Worm (Caenorhabditis elegans): Measurements from ENCODE around the gene ptp-4A2.
A peak's percentile ranks its signal among the peaks of the same experiment; 100 is the strongest.

Gene ptp-4A2

DNA sequence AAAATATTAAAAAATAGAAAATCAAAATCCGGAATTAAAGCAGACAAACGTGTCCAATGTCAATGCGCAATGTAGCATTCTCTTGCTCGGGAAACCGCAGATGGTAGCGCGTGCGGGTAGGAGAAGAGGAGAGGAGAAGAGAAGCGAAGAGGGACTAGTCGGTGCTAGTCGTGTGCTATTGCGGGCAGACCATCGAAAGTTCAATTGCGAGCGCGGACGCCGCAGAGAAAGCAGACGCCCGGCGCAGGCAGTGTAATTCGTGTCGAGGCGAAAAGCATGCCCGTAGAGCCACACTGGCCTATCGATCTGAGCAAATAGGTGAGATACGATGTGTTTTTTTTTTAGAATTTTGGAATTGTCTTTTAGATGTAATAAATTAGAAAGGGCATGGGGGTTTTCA, 2.6 kb upstream of the ptp-4A2 start:
- TF ChIP-seq egl-13 (tag; optimal IDR thresholded peaks at IDR 0.05) (peak; percentile 19), jun-1 (tag; optimal IDR thresholded peaks at IDR 0.05) (peak; percentile 47), lin-14 (GFP tag; optimal IDR thresholded peaks at IDR 0.05) (peak; percentile 84), hpl-2 (GFP tag; optimal IDR thresholded peaks at IDR 0.05) (no peak), snpc-4 (tag; optimal IDR thresholded peaks at IDR 0.05) (no peak), pag-3 (tag; optimal IDR thresholded peaks at IDR 0.05; ENCODE audit: borderline replicate concordance, insufficient read depth) (no peak), ceh-88 (GFP tag; IDR thresholded peaks at IDR 0.05) (no peak), unc-86 (tag; optimal IDR thresholded peaks at IDR 0.05) (peak; percentile 41), F16B12.6 (tag; optimal IDR thresholded peaks at IDR 0.05) (no peak), nhr-77 (tag; optimal IDR thresholded peaks at IDR 0.05) (peak; percentile 30), elt-2 (tag; optimal IDR thresholded peaks at IDR 0.05) (peak; percentile 19), Y116A8C.19 (tag; optimal IDR thresholded peaks at IDR 0.05; ENCODE audit: borderline replicate concordance) (no peak), fkh-10 (GFP tag; optimal IDR thresholded peaks at IDR 0.05) (peak; percentile 9), ceh-90 (tag; optimal IDR thresholded peaks at IDR 0.05) (no peak), ceh-82 (tag; optimal IDR thresholded peaks at IDR 0.05) (peak; percentile 3 to 67 (median 43)), lsy-2 (tag; optimal IDR thresholded peaks at IDR 0.05) (peak in 1 of 2 experiments; percentile 44), lin-35 (GFP tag; optimal IDR thresholded peaks at IDR 0.05) (peak in 1 of 2 experiments; percentile 26), mab-9 (GFP tag; IDR thresholded peaks at IDR 0.05) (0 out of 2 replicates have a peak, but pooled peaks have one; percentile 25), ceh-8 (GFP tag; optimal IDR thresholded peaks at IDR 0.05) (peak; percentile 50), mef-2 (tag; optimal IDR thresholded peaks at IDR 0.05) (no peak), snu-23 (GFP tag; optimal IDR thresholded peaks at IDR 0.05) (peak; percentile 57), swsn-7 (tag; optimal IDR thresholded peaks at IDR 0.05) (peak; percentile 59), nhr-47 (tag; optimal IDR thresholded peaks at IDR 0.05) (peak; percentile 48), ztf-11 (tag; optimal IDR thresholded peaks at IDR 0.05) (peak in 1 of 2 experiments; percentile 45), C16A3.4 (tag; optimal IDR thresholded peaks at IDR 0.05) (peak; percentile 23), nhr-20 (tag; optimal IDR thresholded peaks at IDR 0.05) (peak; percentile 29), vab-15 (tag; optimal IDR thresholded peaks at IDR 0.05) (no peak), nhr-237 (tag; optimal IDR thresholded peaks at IDR 0.05) (no peak), mdl-1 (tag; optimal IDR thresholded peaks at IDR 0.05) (peak in 1 of 2 experiments; percentile 67), skn-1 (tag; optimal IDR thresholded peaks at IDR 0.05) (peak; percentile 15), tbx-2 (tag; optimal IDR thresholded peaks at IDR 0.05) (peak; percentile 59), mep-1 (tag; optimal IDR thresholded peaks at IDR 0.05) (peak; percentile 14), sox-4 (tag; optimal IDR thresholded peaks at IDR 0.05) (no peak), sup-37 (GFP tag; optimal IDR thresholded peaks at IDR 0.05) (peak; percentile 12), efl-1 (optimal IDR thresholded peaks at IDR 0.05) (peak in 1 of 2 experiments; percentile 2), efl-1 (GFP tag; optimal IDR thresholded peaks at IDR 0.05 in 1 of 2) (no peak), xbp-1 (tag; optimal IDR thresholded peaks at IDR 0.05) (peak; percentile 30), pax-3 (tag; optimal IDR thresholded peaks at IDR 0.05) (no peak), rnt-1 (tag; optimal IDR thresholded peaks at IDR 0.05) (peak; percentile 67), nhr-19 (GFP tag; conservative IDR thresholded peaks at IDR 0.05) (no peak), nhr-84 (tag; optimal IDR thresholded peaks at IDR 0.05) (no peak), nhr-71 (tag; optimal IDR thresholded peaks at IDR 0.05) (peak; percentile 60), dpl-1 (GFP tag; optimal IDR thresholded peaks at IDR 0.05) (no peak), dsc-1 (tag; optimal IDR thresholded peaks at IDR 0.05) (peak; percentile 11), fkh-8 (tag; optimal IDR thresholded peaks at IDR 0.05) (peak; percentile 63), aha-1 (tag; optimal IDR thresholded peaks at IDR 0.05) (no peak)

All from whole organism, L1 larva.